Worm (Caenorhabditis elegans) whole organism, L1 larva: Measurements from ENCODE around the gene srt-3.

Experiments
- F16B12.6 ChIP-seq: fragments of 150-350 bp; optimal IDR thresholded peaks from 2 replicates; lab custom pipeline; 2014; ENCODE audit warnings: missing biosample characterization, missing genetic modification characterization
- aly-2 ChIP-seq: fragments of 150-350 bp; optimal IDR thresholded peaks from 2 replicates; lab custom pipeline; 2014; ENCODE audit warnings: missing biosample characterization, missing genetic modification characterization
- ama-1 ChIP-seq: fragments of 150-350 bp; optimal IDR thresholded peaks from 2 replicates; lab custom pipeline; 2014
- fkh-10 ChIP-seq: sonication (generic microtip); optimal IDR thresholded peaks from 2 replicates; lab custom pipeline; 2017; ENCODE audit warnings: missing biosample characterization, missing genetic modification reagents, missing genetic modification characterization
- lin-15B ChIP-seq: fragments of 150-350 bp; sonication (generic microtip); optimal IDR thresholded peaks from 3 replicates; lab custom pipeline; 2014; ENCODE audit warnings: missing biosample characterization, missing genetic modification characterization
- lin-39 ChIP-seq: fragments of 150-350 bp; optimal IDR thresholded peaks from 2 replicates; lab custom pipeline; 2014; ENCODE audit warnings: missing biosample characterization, missing genetic modification reagents, missing genetic modification characterization
- nhr-12 ChIP-seq: sonication (generic microtip); optimal IDR thresholded peaks from 2 replicates; lab custom pipeline; 2017; ENCODE audit warnings: missing biosample characterization, missing genetic modification characterization
- nhr-28 ChIP-seq: fragments of 150-350 bp; optimal IDR thresholded peaks from 2 replicates; lab custom pipeline; 2014; ENCODE audit warnings: missing biosample characterization, missing genetic modification characterization
- nhr-76 ChIP-seq: sonication (generic microtip); optimal IDR thresholded peaks from 2 replicates; lab custom pipeline; 2017; ENCODE audit warnings: missing biosample characterization, missing genetic modification characterization
- pqm-1 ChIP-seq: sonication (generic microtip); optimal IDR thresholded peaks from 3 replicates; lab custom pipeline; 2017; ENCODE audit warnings: missing biosample characterization, missing genetic modification characterization
- snpc-4 ChIP-seq: fragments of 150-350 bp; optimal IDR thresholded peaks from 2 replicates; lab custom pipeline; 2014; ENCODE audit warnings: missing biosample characterization, missing genetic modification characterization
- sptf-1 ChIP-seq: fragments of 150-350 bp; optimal IDR thresholded peaks from 2 replicates; lab custom pipeline; 2014; ENCODE audit warnings: missing biosample characterization, missing genetic modification characterization
- vab-15 ChIP-seq: sonication (generic microtip); optimal IDR thresholded peaks from 2 replicates; lab custom pipeline; 2017; ENCODE audit warnings: missing genotype, mild to moderate bottlenecking, missing genetic modification characterization, missing compliant biosample characterization
- ztf-4 ChIP-seq: fragments of 150-350 bp; optimal IDR thresholded peaks from 2 replicates; lab custom pipeline; 2014; ENCODE audit warnings: missing biosample characterization, missing genetic modification characterization

DNA sequence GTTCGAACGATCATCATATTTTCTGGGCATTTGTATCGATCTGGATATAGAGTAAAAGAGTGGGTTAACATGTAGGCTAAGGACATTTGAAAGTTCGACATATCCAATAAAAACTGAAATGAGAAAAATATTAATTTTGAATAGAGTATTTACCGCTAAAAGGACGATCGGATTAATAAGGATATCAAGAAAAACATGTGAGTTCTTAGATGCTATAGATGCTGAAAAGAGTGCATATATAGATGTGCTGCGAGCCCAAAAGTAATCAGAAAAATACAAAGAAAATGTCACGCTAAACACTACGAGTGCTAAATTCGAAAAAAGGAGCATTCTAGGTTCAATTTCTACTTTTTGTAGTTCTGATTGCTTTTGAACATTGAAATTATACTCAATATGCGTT is 17.6 kb downstream of the srt-3 start, which contains the start of gene srt-12:
- TF ChIP-seq lin-15B (tag; lab: Kevin White, UChicago): no peak
- TF ChIP-seq vab-15 (tag; lab: Kevin White, UChicago): no peak
- no peak for TF ChIP-seq nhr-12 (tag; lab: Kevin White, UChicago)
- no peak for TF ChIP-seq sptf-1 (tag; lab: Kevin White, UChicago)
- no peak for TF ChIP-seq lin-39 (tag; lab: Kevin White, UChicago)
- no peak for TF ChIP-seq ama-1 (lab: Kevin White, UChicago)
- TF ChIP-seq nhr-76: no peak
- TF ChIP-seq snpc-4 (tag; lab: Kevin White, UChicago): no peak
- TF ChIP-seq pqm-1: no peak
- TF ChIP-seq aly-2: no peak
- TF ChIP-seq fkh-10 (GFP tag; lab: Kevin White, UChicago): no peak
- TF ChIP-seq ztf-4 (tag; lab: Kevin White, UChicago): no peak
- no peak for TF ChIP-seq nhr-28 (tag; lab: Kevin White, UChicago)
- TF ChIP-seq F16B12.6: no peak
